Fruit fly (Drosophila melanogaster): Measurements from ENCODE around the gene Rap1.
A peak's percentile ranks its signal among the peaks of the same experiment; 100 is the strongest.

The Rap1 gene

DNA sequence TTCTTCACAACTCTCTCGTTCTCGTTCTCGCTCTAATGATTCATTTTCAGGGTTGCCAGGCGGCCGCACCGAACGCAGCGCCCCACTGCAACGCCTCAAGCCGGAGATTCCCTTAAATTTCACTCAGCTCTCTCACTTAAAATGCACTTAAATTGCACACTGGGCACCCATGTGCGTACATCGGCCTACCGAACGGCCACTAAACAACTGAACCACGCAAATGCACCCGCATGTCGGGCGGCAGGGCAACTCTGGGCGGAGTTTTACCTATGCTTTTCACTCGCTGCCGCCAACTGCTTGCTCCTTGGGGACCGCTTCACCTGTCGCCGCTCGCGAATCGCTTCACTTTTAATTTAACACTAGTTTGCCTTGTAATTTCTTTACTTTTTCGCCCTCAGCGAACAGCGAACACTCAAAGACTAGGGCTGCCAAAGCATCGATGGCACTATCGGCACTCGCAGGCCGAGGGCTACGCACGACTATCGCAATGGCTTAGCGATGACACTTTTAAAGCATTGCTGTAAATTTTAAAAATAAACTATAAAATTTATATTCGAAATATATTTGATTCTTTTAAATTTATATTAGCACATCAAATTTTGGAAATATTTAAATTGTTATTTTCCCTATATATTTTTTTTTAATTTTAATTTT lies at the start of gene Rap1:
Gene Rap1 (minus strand): TSS at position 446 of the 654 bp plus-strand sequence.
- TF ChIP-seq Doc3 (GFP tag; IDR thresholded peaks at IDR 0.05; ENCODE audit: partially characterized antibody) (peak; percentile 91), D (optimal IDR thresholded peaks at IDR 0.05) (no peak), D (GFP tag; optimal IDR thresholded peaks at IDR 0.05) (peak; percentile 20), Dfd (GFP tag; optimal IDR thresholded peaks at IDR 0.05) (no peak), CG32767 (GFP tag; IDR thresholded peaks at IDR 0.05) (no peak; the same call in none of the 2 replicates), gem (tag; optimal IDR thresholded peaks at IDR 0.05) (peak; percentile 59), lbe (GFP tag; optimal IDR thresholded peaks at IDR 0.05) (peak; percentile 5), H15 (GFP tag; IDR thresholded peaks at IDR 0.05) (peak; percentile 82; the same call in 2 of the 3 replicates), gsb-n (tag; optimal IDR thresholded peaks at IDR 0.05) (no peak), CG9609 (GFP tag; optimal IDR thresholded peaks at IDR 0.05) (peak; percentile 29), cwo (GFP tag; optimal IDR thresholded peaks at IDR 0.05) (peak; percentile 6), GATAe (GFP tag; conservative IDR thresholded peaks at IDR 0.05) (no peak), tup (GFP tag; optimal IDR thresholded peaks at IDR 0.05) (no peak), Xrp1 (GFP tag; IDR thresholded peaks at IDR 0.05) (peak; percentile 69), Ada2b (GFP tag; IDR thresholded peaks at IDR 0.05) (peak; percentile 79), Opbp (GFP tag; IDR thresholded peaks at IDR 0.05; ENCODE audit: partially characterized antibody) (peak; percentile 95), ato (GFP tag; IDR thresholded peaks at IDR 0.05; ENCODE audit: partially characterized antibody) (peak; percentile 78), nmo (GFP tag; optimal IDR thresholded peaks at IDR 0.05) (peak; percentile 54), CG2678 (tag; optimal IDR thresholded peaks at IDR 0.05) (peak; percentile 74), kah (GFP tag; optimal IDR thresholded peaks at IDR 0.05) (no peak), Spps (tag; optimal IDR thresholded peaks at IDR 0.05) (no peak), CG2116 (GFP tag; optimal IDR thresholded peaks at IDR 0.05) (peak; percentile 39), CG10321 (GFP tag; IDR thresholded peaks at IDR 0.05) (0 out of 2 replicates have a peak, but pooled peaks have one; percentile 25), CG16779 (GFP tag; IDR thresholded peaks at IDR 0.05) (no peak), HLH3B (GFP tag; IDR thresholded peaks at IDR 0.05) (peak; percentile 80), sima (GFP tag; optimal IDR thresholded peaks at IDR 0.05) (no peak), Atf3 (GFP tag; optimal IDR thresholded peaks at IDR 0.05) (peak; percentile 39), ERR (GFP tag; optimal IDR thresholded peaks at IDR 0.05) (peak; percentile 35), dmrt11E (tag; optimal IDR thresholded peaks at IDR 0.05) (peak; percentile 57), prd (optimal IDR thresholded peaks at IDR 0.05) (no peak), prd (GFP tag; IDR thresholded peaks at IDR 0.05) (peak; percentile 90), cas (GFP tag; IDR thresholded peaks at IDR 0.05) (peak; percentile 60; the same call in 1 of the 2 replicates), HmgZ (tag; optimal IDR thresholded peaks at IDR 0.05) (peak; percentile 15), CG15269 (tag; optimal IDR thresholded peaks at IDR 0.05) (no peak), CG17829 (tag; optimal IDR thresholded peaks at IDR 0.05) (peak; percentile 77), CG3407 (GFP tag; optimal IDR thresholded peaks at IDR 0.05) (peak; percentile 4), CG17612 (GFP tag; IDR thresholded peaks at IDR 0.05) (peak; percentile 42; the same call in 1 of the 2 replicates), ssp (GFP tag; IDR thresholded peaks at IDR 0.05) (peak; percentile 73), CG17361 (GFP tag; IDR thresholded peaks at IDR 0.05) (peak; percentile 91), Rfx (GFP tag; IDR thresholded peaks at IDR 0.05) (peak; percentile 92), CG2120 (GFP tag; optimal IDR thresholded peaks at IDR 0.05) (peak; percentile 69), Sox100B (GFP tag; optimal IDR thresholded peaks at IDR 0.05) (no peak), cato (GFP tag; optimal IDR thresholded peaks at IDR 0.05; ENCODE audit: borderline replicate concordance) (peak; percentile 37), NC2α (GFP tag; optimal IDR thresholded peaks at IDR 0.05) (no peak), CG12071 (GFP tag; optimal IDR thresholded peaks at IDR 0.05) (peak; percentile 11), wdn (GFP tag; IDR thresholded peaks at IDR 0.05) (peak; percentile 51; the same call in 1 of the 2 replicates), ems (GFP tag; optimal IDR thresholded peaks at IDR 0.05) (peak; percentile 56), CG12659 (GFP tag; optimal IDR thresholded peaks at IDR 0.05) (peak; percentile 64), scrt (GFP tag; optimal IDR thresholded peaks at IDR 0.05) (peak; percentile 4), Taf1 (GFP tag; IDR thresholded peaks at IDR 0.05) (peak; percentile 25; the same call in 1 of the 2 replicates)

All from whole organism, embryonic.